Worm (Caenorhabditis elegans): ENCODE measurements around the gene aqp-6.

- no peak for TF ChIP-seq ama-1 (optimal IDR thresholded peaks at IDR 0.05)
- no peak for TF ChIP-seq ets-7 (tag; optimal IDR thresholded peaks at IDR 0.05)
- no peak for TF ChIP-seq B0310.2 (tag; optimal IDR thresholded peaks at IDR 0.05)
- no peak for TF ChIP-seq tbx-37 (GFP tag; conservative IDR thresholded peaks at IDR 0.05)
- no peak for TF ChIP-seq sea-1 (GFP tag; conservative IDR thresholded peaks at IDR 0.05)
- TF ChIP-seq flt-1 (GFP tag; IDR thresholded peaks at IDR 0.05), result no peak
- TF ChIP-seq hmg-4 (GFP tag; optimal IDR thresholded peaks at IDR 0.05), result no peak
- no peak for TF ChIP-seq tra-4 (tag; optimal IDR thresholded peaks at IDR 0.05)
- TF ChIP-seq ceh-36 (tag; optimal IDR thresholded peaks at IDR 0.05), result no peak
- TF ChIP-seq hmbx-1 (tag; optimal IDR thresholded peaks at IDR 0.05), result no peak
- TF ChIP-seq pes-1 (GFP tag; IDR thresholded peaks at IDR 0.05), result no peak
- TF ChIP-seq scrt-1 (GFP tag; IDR thresholded peaks at IDR 0.05), result no peak
- TF ChIP-seq F13C5.2 (tag; optimal IDR thresholded peaks at IDR 0.05), result no peak
- no peak for TF ChIP-seq tbx-11 (GFP tag; IDR thresholded peaks at IDR 0.05)
These were observed 50.9 kb downstream of the aqp-6 start for ce11 chrV:10699122-10699521.

Measured in whole organism, early embryonic.